Worm (Caenorhabditis elegans) whole organism, L4 larva: ENCODE measurements around the gene fubl-3.

Source experiments
- Y105C5A.15 ChIP-seq: fragments of 200-800 bp; sonication (Bioruptor generic); IDR thresholded peaks from 2 replicates; pipeline ENCODE4 v1.3.6; 2022; ENCODE audit warnings: missing genetic modification characterization, missing compliant biosample characterization
- arid-1 ChIP-seq: fragments of 200-800 bp; sonication (Bioruptor generic); conservative IDR thresholded peaks from 2 replicates; pipeline ENCODE4 v1.3.6; 2022; ENCODE audit warnings: missing genetic modification reagents, missing genetic modification characterization, missing compliant biosample characterization
- ceh-32 ChIP-seq: sonication (generic microtip); optimal IDR thresholded peaks from 2 replicates; lab custom pipeline; 2016; ENCODE audit warnings: mild to moderate bottlenecking, missing genetic modification characterization, missing compliant biosample characterization; ENCODE audit not compliant: poor library complexity
- daf-12 ChIP-seq: fragments of 150-350 bp; optimal IDR thresholded peaks from 2 replicates; lab custom pipeline; 2014; ENCODE audit warnings: missing biosample characterization, missing genetic modification reagents, missing genetic modification characterization
- egl-27 ChIP-seq: sonication (generic microtip); optimal IDR thresholded peaks from 3 replicates; lab custom pipeline; 2017; ENCODE audit warnings: missing biosample characterization, missing genetic modification reagents, missing genetic modification characterization
- lin-13 ChIP-seq: fragments of 150-350 bp; optimal IDR thresholded peaks from 2 replicates; lab custom pipeline; 2014; ENCODE audit warnings: missing biosample characterization, missing genetic modification reagents, missing genetic modification characterization
- lsy-2 ChIP-seq, 2 experiments: fragments of 150-350 bp in 1 of 2; sonication (generic microtip) in 1 of 2; optimal IDR thresholded peaks; 2 replicates each; lab custom pipeline; 2014 to 2017; ENCODE audit warnings: missing biosample characterization in 2 of 2, missing genetic modification characterization in 2 of 2
- nhr-237 ChIP-seq: sonication (generic microtip); optimal IDR thresholded peaks from 2 replicates; lab custom pipeline; 2017; ENCODE audit warnings: missing biosample characterization, missing genetic modification characterization
- snpc-4 ChIP-seq: fragments of 150-350 bp; optimal IDR thresholded peaks from 2 replicates; lab custom pipeline; 2014; ENCODE audit warnings: missing biosample characterization, missing genetic modification characterization

ce11 chrX:17403058-17403457 lies 31.2 kb upstream of the fubl-3 start:
- TF ChIP-seq egl-27 (no peak), ceh-32 (tag; lab: Kevin White, UChicago) (no peak), Y105C5A.15 (GFP tag; lab: Robert Waterston, UW) (no peak), nhr-237 (tag; lab: Kevin White, UChicago) (no peak), lsy-2 (tag; optimal IDR thresholded peaks at IDR 0.05; lab: Kevin White, UChicago) (no peak), daf-12 (tag; lab: Kevin White, UChicago) (no peak), lin-13 (GFP tag; lab: Kevin White, UChicago) (no peak), arid-1 (GFP tag; lab: Robert Waterston, UW) (no peak), snpc-4 (no peak)
